Worm (Caenorhabditis elegans) whole organism, L4 larva: ENCODE measurements around the gene Y45G5AM.3.
A peak's percentile ranks its signal among the peaks of the same experiment; 100 is the strongest.

Experiments used
- D1046.2 ChIP-seq: fragments of 200-800 bp; sonication (Bioruptor generic); IDR thresholded peaks from 2 replicates; pipeline ENCODE4 v1.3.6; 2022; ENCODE audit warnings: missing genetic modification characterization, missing compliant biosample characterization
- F37D6.2 ChIP-seq: sonication (generic microtip); optimal IDR thresholded peaks from 2 replicates; lab custom pipeline; 2016; ENCODE audit warnings: mild to moderate bottlenecking, missing genetic modification characterization, missing compliant biosample characterization
- F44E2.7 ChIP-seq: fragments of 200-800 bp; sonication (Bioruptor generic); IDR thresholded peaks from 2 replicates; pipeline ENCODE4 v2.1.2; 2022; ENCODE audit warnings: missing genetic modification characterization, missing compliant biosample characterization
- T20F7.1 ChIP-seq: fragments of 200-800 bp; sonication (Bioruptor generic); optimal IDR thresholded peaks from 2 replicates; lab custom pipeline; 2018; ENCODE audit warnings: mild to moderate bottlenecking, missing genetic modification characterization, missing compliant biosample characterization
- ZK337.2 ChIP-seq: fragments of 200-800 bp; sonication (Bioruptor generic); IDR thresholded peaks from 2 replicates; pipeline ENCODE4 v1.3.6; 2022; ENCODE audit warnings: missing genetic modification reagents, missing genetic modification characterization, missing compliant biosample characterization
- ZK546.5 ChIP-seq, 2 experiments: sonication (generic microtip); optimal IDR thresholded peaks; 2 replicates each; lab custom pipeline; 2017; ENCODE audit warnings: missing biosample characterization in 2 of 2, missing genetic modification characterization in 2 of 2
- aha-1 ChIP-seq: fragments of 150-350 bp; peaks from one replicate; lab custom pipeline; 2014; ENCODE audit warnings: missing biosample characterization, missing genetic modification characterization
- aly-2 ChIP-seq: sonication (generic microtip); optimal IDR thresholded peaks from 2 replicates; lab custom pipeline; 2018; ENCODE audit warnings: missing biosample characterization, missing genetic modification characterization
- attf-4 ChIP-seq: sonication (generic microtip); optimal IDR thresholded peaks from 3 replicates; lab custom pipeline; 2017; ENCODE audit warnings: missing biosample characterization, missing genetic modification characterization
- ceh-28 ChIP-seq: fragments of 150-350 bp; optimal IDR thresholded peaks from 2 replicates; lab custom pipeline; 2014; ENCODE audit warnings: missing biosample characterization, missing genetic modification reagents, missing genetic modification characterization
- ceh-32 ChIP-seq: sonication (generic microtip); optimal IDR thresholded peaks from 2 replicates; lab custom pipeline; 2016; ENCODE audit warnings: mild to moderate bottlenecking, missing genetic modification characterization, missing compliant biosample characterization; ENCODE audit not compliant: poor library complexity
- ceh-44 ChIP-seq: fragments of 200-800 bp; sonication (Bioruptor generic); IDR thresholded peaks from 2 replicates; pipeline ENCODE4 v1.3.6; 2022; ENCODE audit warnings: missing genetic modification reagents, missing genetic modification characterization, missing compliant biosample characterization
- cey-2 ChIP-seq: sonication (generic microtip); optimal IDR thresholded peaks from 3 replicates; lab custom pipeline; 2017; ENCODE audit warnings: missing genetic modification characterization, mild to moderate bottlenecking, missing compliant biosample characterization, antibody characterized with exemption, borderline replicate concordance; ENCODE audit not compliant: insufficient read depth
- ctbp-1 ChIP-seq: fragments of 200-800 bp; sonication (Bioruptor generic); IDR thresholded peaks from 2 replicates; pipeline ENCODE4 v1.3.6; 2022; ENCODE audit warnings: missing genetic modification reagents, missing genetic modification characterization, missing compliant biosample characterization
- daf-12 ChIP-seq: fragments of 150-350 bp; optimal IDR thresholded peaks from 2 replicates; lab custom pipeline; 2014; ENCODE audit warnings: missing biosample characterization, missing genetic modification reagents, missing genetic modification characterization
- dmd-8 ChIP-seq: fragments of 200-800 bp; sonication (Bioruptor generic); IDR thresholded peaks from 2 replicates; pipeline ENCODE4 v1.3.6; 2022; ENCODE audit warnings: missing genetic modification characterization, missing compliant biosample characterization
- dpl-1 ChIP-seq: fragments of 150-350 bp; optimal IDR thresholded peaks from 2 replicates; lab custom pipeline; 2014; ENCODE audit warnings: missing biosample characterization, missing genetic modification reagents, missing genetic modification characterization
- dve-1 ChIP-seq: sonication (generic microtip); optimal IDR thresholded peaks from 2 replicates; lab custom pipeline; 2017; ENCODE audit warnings: antibody characterized with exemption, mild to moderate bottlenecking, missing genetic modification characterization, missing compliant biosample characterization; ENCODE audit not compliant: insufficient read depth
- egl-27 ChIP-seq: sonication (generic microtip); optimal IDR thresholded peaks from 3 replicates; lab custom pipeline; 2017; ENCODE audit warnings: missing biosample characterization, missing genetic modification reagents, missing genetic modification characterization
- egl-43 ChIP-seq: fragments of 200-800 bp; sonication (Bioruptor generic); IDR thresholded peaks from 2 replicates; pipeline ENCODE4 v1.3.6; 2022; ENCODE audit warnings: missing genetic modification reagents, missing genetic modification characterization, missing compliant biosample characterization
- fkh-10 ChIP-seq: fragments of 150-350 bp; optimal IDR thresholded peaks from 2 replicates; lab custom pipeline; 2014; ENCODE audit warnings: missing biosample characterization, missing genetic modification reagents, missing genetic modification characterization
- gei-8 ChIP-seq: fragments of 200-800 bp; sonication (Bioruptor generic); optimal IDR thresholded peaks from 2 replicates; lab custom pipeline; 2018; ENCODE audit warnings: mild to moderate bottlenecking, missing genetic modification characterization, missing compliant biosample characterization
- hmg-1.1 ChIP-seq: fragments of 200-800 bp; sonication (Bioruptor generic); IDR thresholded peaks from 2 replicates; pipeline ENCODE4 v1.3.6; 2022; ENCODE audit warnings: missing genetic modification reagents, missing genetic modification characterization, missing compliant biosample characterization
- lim-7 ChIP-seq: fragments of 200-800 bp; sonication (Bioruptor generic); IDR thresholded peaks from 2 replicates; pipeline ENCODE4 v1.3.6; 2022; ENCODE audit warnings: missing genetic modification characterization, missing compliant biosample characterization
- lin-1 ChIP-seq: fragments of 200-800 bp; sonication (Bioruptor generic); IDR thresholded peaks from 2 replicates; pipeline ENCODE4 v1.3.6; 2022; ENCODE audit warnings: missing genetic modification reagents, missing genetic modification characterization, missing compliant biosample characterization
- lin-13 ChIP-seq: fragments of 150-350 bp; optimal IDR thresholded peaks from 2 replicates; lab custom pipeline; 2014; ENCODE audit warnings: missing biosample characterization, missing genetic modification reagents, missing genetic modification characterization
- lin-15B ChIP-seq: fragments of 150-350 bp; sonication (generic microtip); optimal IDR thresholded peaks from 3 replicates; lab custom pipeline; 2014; ENCODE audit warnings: missing biosample characterization, missing genetic modification characterization
- lin-38 ChIP-seq: fragments of 200-800 bp; sonication (Bioruptor generic); IDR thresholded peaks from 2 replicates; pipeline ENCODE4 v1.3.6; 2022; ENCODE audit warnings: missing genetic modification reagents, missing genetic modification characterization, missing compliant biosample characterization
- madf-5 ChIP-seq, 2 experiments: fragments of 200-800 bp; sonication (Bioruptor generic); IDR thresholded peaks; 2 replicates each; pipeline ENCODE4 v1.3.6; 2022; ENCODE audit warnings: missing compliant biosample characterization in 2 of 2, missing genetic modification characterization in 2 of 2
- mdl-1 ChIP-seq, 2 experiments: fragments of 150-350 bp in 1 of 2; sonication (generic microtip) in 1 of 2; optimal IDR thresholded peaks; 2 replicates each; lab custom pipeline; 2014 to 2017; ENCODE audit warnings: missing biosample characterization in 2 of 2, missing genetic modification characterization in 2 of 2
- mep-1 ChIP-seq: fragments of 150-350 bp; sonication (generic microtip); optimal IDR thresholded peaks from 3 replicates; lab custom pipeline; 2014; ENCODE audit warnings: missing biosample characterization, missing genetic modification characterization
- mes-2 ChIP-seq: sonication (generic microtip); optimal IDR thresholded peaks from 2 replicates; lab custom pipeline; 2016; ENCODE audit warnings: missing genotype, mild to moderate bottlenecking, missing genetic modification characterization, missing compliant biosample characterization; ENCODE audit not compliant: poor library complexity, severe bottlenecking
- nhr-48 ChIP-seq: sonication (generic microtip); optimal IDR thresholded peaks from 2 replicates; lab custom pipeline; 2016; ENCODE audit warnings: mild to moderate bottlenecking, missing genetic modification characterization, missing compliant biosample characterization
- nhr-6 ChIP-seq: fragments of 150-350 bp; optimal IDR thresholded peaks from 2 replicates; lab custom pipeline; 2014; ENCODE audit warnings: missing biosample characterization, missing genetic modification characterization
- nhr-76 ChIP-seq: fragments of 150-350 bp; optimal IDR thresholded peaks from 2 replicates; lab custom pipeline; 2014; ENCODE audit warnings: missing biosample characterization, missing genetic modification characterization
- pha-4 ChIP-seq, 2 experiments: fragments of 150-350 bp in 1 of 2; fragments of 200-800 bp in 1 of 2; sonication (Bioruptor generic) in 1 of 2; IDR thresholded peaks in 1 of 2; optimal IDR thresholded peaks in 1 of 2; 2 replicates each; pipeline versions ENCODE4 v1.3.6 to Lab custom; 2014 to 2022; ENCODE audit warnings: missing genetic modification characterization in 2 of 2, missing genetic modification reagents in 2 of 2, missing biosample characterization in 1 of 2, missing compliant biosample characterization in 1 of 2
- php-3 ChIP-seq: fragments of 200-800 bp; sonication (Bioruptor generic); IDR thresholded peaks from 2 replicates; pipeline ENCODE4 v1.3.6; 2022; ENCODE audit warnings: missing genetic modification reagents, missing genetic modification characterization, missing compliant biosample characterization
- pqm-1 ChIP-seq: sonication (generic microtip); optimal IDR thresholded peaks from 2 replicates; lab custom pipeline; 2017; ENCODE audit warnings: missing biosample characterization, missing genetic modification characterization
- rbr-2 ChIP-seq: sonication (generic microtip); optimal IDR thresholded peaks from 2 replicates; lab custom pipeline; 2016; ENCODE audit warnings: missing genotype, missing genetic modification characterization, missing compliant biosample characterization
- sdz-12 ChIP-seq: fragments of 200-800 bp; sonication (Bioruptor generic); optimal IDR thresholded peaks from 2 replicates; lab custom pipeline; 2018; ENCODE audit warnings: mild to moderate bottlenecking, missing genetic modification characterization, missing compliant biosample characterization
- set-16 ChIP-seq: fragments of 200-800 bp; sonication (Bioruptor generic); IDR thresholded peaks from 2 replicates; pipeline ENCODE4 v1.3.6; 2022; ENCODE audit warnings: missing genetic modification reagents, missing genetic modification characterization, missing compliant biosample characterization
- snpc-1.2 ChIP-seq: fragments of 200-800 bp; sonication (Bioruptor generic); IDR thresholded peaks from 2 replicates; pipeline ENCODE4 v1.3.6; 2022; ENCODE audit warnings: missing genetic modification reagents, missing genetic modification characterization, missing compliant biosample characterization
- snpc-4 ChIP-seq: fragments of 150-350 bp; optimal IDR thresholded peaks from 2 replicates; lab custom pipeline; 2014; ENCODE audit warnings: missing biosample characterization, missing genetic modification characterization
- spr-1 ChIP-seq: sonication (generic microtip); optimal IDR thresholded peaks from 2 replicates; lab custom pipeline; 2016; ENCODE audit warnings: mild to moderate bottlenecking, missing genetic modification characterization, missing compliant biosample characterization
- tra-1 ChIP-seq: fragments of 200-800 bp; sonication (Bioruptor generic); IDR thresholded peaks from 2 replicates; pipeline ENCODE4 v1.3.6; 2022; ENCODE audit warnings: missing genetic modification reagents, missing genetic modification characterization, missing compliant biosample characterization
- unc-130 ChIP-seq: sonication (generic microtip); optimal IDR thresholded peaks from 2 replicates; lab custom pipeline; 2016; ENCODE audit warnings: missing genetic modification reagents, missing genetic modification characterization, missing compliant biosample characterization
- unc-39 ChIP-seq: sonication (generic microtip); optimal IDR thresholded peaks from 2 replicates; lab custom pipeline; 2017; ENCODE audit warnings: missing biosample characterization, missing genetic modification characterization
- vab-7 ChIP-seq: fragments of 200-800 bp; sonication (Bioruptor generic); IDR thresholded peaks from 2 replicates; pipeline ENCODE4 v1.3.6; 2022; ENCODE audit warnings: missing genetic modification reagents, missing genetic modification characterization, missing compliant biosample characterization
- zip-11 ChIP-seq: fragments of 200-800 bp; sonication (Bioruptor generic); IDR thresholded peaks from 2 replicates; pipeline ENCODE4 v1.3.6; 2022; ENCODE audit warnings: missing genetic modification characterization, missing compliant biosample characterization
- ztf-11 ChIP-seq: fragments of 150-350 bp; optimal IDR thresholded peaks from 2 replicates; lab custom pipeline; 2014; ENCODE audit warnings: missing biosample characterization, missing genetic modification characterization

Gene Y45G5AM.3

DNA sequence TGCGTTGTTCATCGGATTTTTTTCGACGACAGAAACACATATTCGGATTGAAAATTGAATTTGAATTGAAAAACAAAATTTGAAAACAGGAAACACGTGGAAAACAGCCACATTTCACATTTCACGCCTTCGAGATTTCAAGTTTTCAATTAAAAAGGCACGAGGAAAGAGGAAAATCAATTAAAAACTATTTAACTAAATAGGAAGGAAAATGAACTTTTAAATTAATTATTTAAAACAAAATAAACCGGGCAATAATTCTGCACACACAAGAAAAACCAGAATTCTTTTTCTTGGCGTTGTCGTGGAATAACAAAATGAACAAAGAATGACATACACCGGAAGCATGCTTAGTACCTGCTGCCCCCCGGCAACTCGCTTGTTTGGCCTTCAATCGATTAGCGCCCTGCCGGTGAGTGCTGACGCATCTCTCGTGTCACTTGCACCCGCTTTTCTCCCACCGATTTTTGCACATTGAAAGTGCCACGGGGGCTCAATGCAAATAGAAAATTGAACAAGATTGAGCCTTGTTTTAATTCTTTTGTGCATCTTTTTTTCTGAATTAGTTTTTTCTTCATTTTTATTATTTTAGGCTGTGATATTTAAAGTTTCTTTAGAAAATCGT lies 30.3 kb downstream of the Y45G5AM.3 start, which contains the start of gene Y45G5AM.9:
TSS of gene Y45G5AM.9 (minus strand) at position 51 of the 625 bp plus-strand sequence.
- TF ChIP-seq ztf-11 (no peak), dmd-8 (no peak), nhr-48 (tag; lab: Kevin White, UChicago) (peak; percentile 56), hmg-1.1 (GFP tag; lab: Robert Waterston, UW) (peak; percentile 80), ctbp-1 (GFP tag; lab: Robert Waterston, UW) (no peak), F44E2.7 (GFP tag; lab: Robert Waterston, UW) (no peak), dve-1 (tag; lab: Kevin White, UChicago) (peak; percentile 82), set-16 (GFP tag; lab: Robert Waterston, UW) (peak; percentile 31; the same call in 1 of the 2 replicates), aly-2 (tag; lab: Kevin White, UChicago) (no peak), gei-8 (no peak), cey-2 (tag; lab: Kevin White, UChicago) (no peak), unc-39 (tag; lab: Kevin White, UChicago) (no peak), mdl-1 (tag; optimal IDR thresholded peaks at IDR 0.05; lab: Kevin White, UChicago) (no peak), dpl-1 (GFP tag; lab: Kevin White, UChicago) (peak; percentile 72), rbr-2 (tag; lab: Kevin White, UChicago) (peak; percentile 83), sdz-12 (GFP tag; lab: Kevin White, UChicago) (no peak), egl-27 (no peak), T20F7.1 (GFP tag; lab: Kevin White, UChicago) (no peak), attf-4 (tag; lab: Kevin White, UChicago) (no peak), pha-4 (GFP tag; IDR thresholded peaks at IDR 0.05; lab: Robert Waterston, UW) (0 out of 2 replicates have a peak, but pooled peaks have one; percentile 55), pha-4 (tag; optimal IDR thresholded peaks at IDR 0.05; lab: Kevin White, UChicago) (no peak), F37D6.2 (tag; lab: Kevin White, UChicago) (peak; percentile 64), ceh-28 (peak; percentile 73), nhr-6 (tag; lab: Kevin White, UChicago) (no peak), zip-11 (GFP tag; lab: Robert Waterston, UW) (no peak), nhr-76 (tag; lab: Kevin White, UChicago) (no peak), lin-15B (tag; lab: Kevin White, UChicago) (no peak), fkh-10 (GFP tag; lab: Kevin White, UChicago) (peak; percentile 66), madf-5 (GFP tag; IDR thresholded peaks at IDR 0.05; lab: Robert Waterston, UW) (no peak), lin-13 (GFP tag; lab: Kevin White, UChicago) (peak; percentile 66), snpc-1.2 (GFP tag; lab: Robert Waterston, UW) (no peak), lin-1 (GFP tag; lab: Robert Waterston, UW) (peak; percentile 66; the same call in 1 of the 2 replicates), daf-12 (no peak), pqm-1 (tag; lab: Kevin White, UChicago) (no peak), mep-1 (tag; lab: Kevin White, UChicago) (peak; percentile 90), ceh-44 (GFP tag; lab: Robert Waterston, UW) (no peak), spr-1 (tag; lab: Kevin White, UChicago) (peak; percentile 32), ceh-32 (tag; lab: Kevin White, UChicago) (no peak), ZK337.2 (no peak), lim-7 (GFP tag; lab: Robert Waterston, UW) (no peak), mes-2 (tag; lab: Kevin White, UChicago) (peak; percentile 88), unc-130 (GFP tag; lab: Kevin White, UChicago) (no peak), ZK546.5 (tag; optimal IDR thresholded peaks at IDR 0.05; lab: Kevin White, UChicago) (no peak), vab-7 (GFP tag; lab: Robert Waterston, UW) (peak; percentile 58; the same call in 1 of the 2 replicates), aha-1 (tag; lab: Kevin White, UChicago) (peak; percentile 86), egl-43 (peak; percentile 81), tra-1 (no peak), lin-38 (GFP tag; lab: Robert Waterston, UW) (peak; percentile 80), snpc-4 (tag; lab: Kevin White, UChicago) (no peak), php-3 (GFP tag; lab: Robert Waterston, UW) (0 out of 2 replicates have a peak, but pooled peaks have one; percentile 30), D1046.2 (0 out of 2 replicates have a peak, but pooled peaks have one; percentile 30)
